Worm (Caenorhabditis elegans): ENCODE measurements around the gene C26H9A.4.
"Not testable (repeated sequence)": the region's sequence is repeated elsewhere in the genome, so short reads cannot be mapped to it uniquely, and the experiment has no call there.

C26H9A.4 gene

DNA sequence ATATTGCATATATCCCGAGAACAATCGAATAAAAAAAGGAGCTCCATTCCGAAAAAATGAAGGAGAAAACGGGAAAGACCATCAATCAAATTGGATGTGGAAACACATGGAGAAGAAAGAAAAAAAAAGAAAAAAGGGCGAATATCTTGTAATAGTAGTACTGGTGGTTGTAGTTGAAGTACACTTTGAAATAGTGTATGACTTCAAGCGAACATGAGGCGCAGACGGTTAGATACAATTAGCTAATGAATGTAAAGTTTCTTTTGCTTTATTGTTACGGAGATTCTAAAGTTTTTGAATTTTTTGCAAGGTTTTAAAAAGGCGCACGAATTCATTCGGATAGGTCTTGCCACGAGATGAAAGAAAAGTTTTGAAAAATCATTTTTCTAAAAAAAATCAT is 20.8 kb upstream of the C26H9A.4 start:
- TF ChIP-seq dve-1 (tag; optimal IDR thresholded peaks at IDR 0.05) (no peak), unc-42 (tag; optimal IDR thresholded peaks at IDR 0.05) (peak; percentile 22)

DNA sequence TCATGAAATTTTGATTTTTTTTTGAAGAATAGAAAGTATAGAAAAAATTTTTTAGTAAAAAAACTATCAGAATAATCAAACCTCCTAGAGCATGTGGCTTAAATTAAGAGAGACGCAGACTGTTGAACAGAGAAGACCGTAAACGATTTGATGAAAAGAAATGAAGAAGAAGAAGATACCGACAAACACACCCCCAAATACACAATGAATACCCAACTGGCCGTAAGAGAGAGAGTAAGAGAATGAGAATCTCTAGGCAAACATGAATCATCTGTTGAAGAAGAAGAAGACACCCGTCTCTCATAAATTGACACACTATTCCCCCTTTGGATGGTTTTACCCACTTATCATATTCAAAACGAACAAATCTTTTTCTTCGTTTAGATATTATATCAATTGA is 19.4 kb upstream of the C26H9A.4 start:
- TF ChIP-seq ama-1 (optimal IDR thresholded peaks at IDR 0.05) (no peak), pax-1 (tag; optimal IDR thresholded peaks at IDR 0.05) (no peak), unc-3 (GFP tag; conservative IDR thresholded peaks at IDR 0.05) (no peak), unc-3 (tag; optimal IDR thresholded peaks at IDR 0.05) (no peak), elt-2 (tag; optimal IDR thresholded peaks at IDR 0.05) (peak; percentile 11), lin-11 (tag; optimal IDR thresholded peaks at IDR 0.05) (no peak), dve-1 (tag; optimal IDR thresholded peaks at IDR 0.05) (peak; percentile 46), eyg-1 (tag; optimal IDR thresholded peaks at IDR 0.05) (no peak), ceh-34 (tag; optimal IDR thresholded peaks at IDR 0.05) (peak; percentile 0), madf-2 (tag; optimal IDR thresholded peaks at IDR 0.05) (no peak), ceh-14 (tag; optimal IDR thresholded peaks at IDR 0.05) (no peak)

DNA sequence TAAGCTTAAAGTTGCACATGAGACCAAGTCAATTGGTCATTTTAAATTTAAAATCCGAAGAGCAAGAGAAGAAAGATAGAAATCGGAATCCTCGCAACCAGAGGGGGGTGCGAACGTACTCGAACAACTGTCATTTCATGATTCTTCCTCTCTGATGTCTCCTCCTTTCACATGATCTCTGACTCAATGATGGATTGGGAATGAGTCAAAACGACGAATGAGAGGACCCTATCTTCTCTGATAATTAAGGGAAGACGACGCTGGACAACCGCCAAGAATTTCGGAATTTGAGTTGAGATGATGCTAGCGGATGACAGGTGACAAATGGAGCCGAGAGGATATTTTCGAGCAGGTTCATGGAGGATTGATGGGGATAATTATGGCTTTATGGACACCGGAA is 15.9 kb upstream of the C26H9A.4 start:
- no peak for TF ChIP-seq dmd-4 (tag; optimal IDR thresholded peaks at IDR 0.05; ENCODE audit: borderline replicate concordance)
- no peak for TF ChIP-seq lim-6 (tag; optimal IDR thresholded peaks at IDR 0.05)
- no peak for TF ChIP-seq unc-42 (tag; optimal IDR thresholded peaks at IDR 0.05)
- TF ChIP-seq sdc-2 (tag; optimal IDR thresholded peaks at IDR 0.05): no peak
- no peak for TF ChIP-seq sox-2 (GFP tag; IDR thresholded peaks at IDR 0.05)
- no peak for TF ChIP-seq syd-9 (tag; optimal IDR thresholded peaks at IDR 0.05)
- TF ChIP-seq sox-4 (tag; optimal IDR thresholded peaks at IDR 0.05): no peak
- TF ChIP-seq fkh-10 (GFP tag; optimal IDR thresholded peaks at IDR 0.05): no peak
- TF ChIP-seq unc-55 (GFP tag; optimal IDR thresholded peaks at IDR 0.05): peak; percentile 94
- no peak for TF ChIP-seq nhr-232 (tag; optimal IDR thresholded peaks at IDR 0.05)
- TF ChIP-seq hlh-6 (tag; optimal IDR thresholded peaks at IDR 0.05): no peak
- TF ChIP-seq ceh-22 (tag; optimal IDR thresholded peaks at IDR 0.05): no peak
- TF ChIP-seq ceh-18 (tag; optimal IDR thresholded peaks at IDR 0.05): peak; percentile 71
- peak; percentile 69 for TF ChIP-seq rnt-1 (tag; optimal IDR thresholded peaks at IDR 0.05)

ce11 chrIV:12639311-12639710 is 13.9 kb upstream of the C26H9A.4 start, which contains the start of gene C26H9A.3:
Gene C26H9A.3, minus strand, starts transcription at chrIV:12639411.
- not testable (repeated sequence) for TF ChIP-seq pha-4 (tag; optimal IDR thresholded peaks at IDR 0.05); rnt-1 (tag; optimal IDR thresholded peaks at IDR 0.05); C38D4.7 (GFP tag; optimal IDR thresholded peaks at IDR 0.05)

- TF ChIP-seq elt-4 (tag; optimal IDR thresholded peaks at IDR 0.05): no peak
- TF ChIP-seq ceh-2 (tag; optimal IDR thresholded peaks at IDR 0.05): no peak
- no peak for TF ChIP-seq ceh-45 (GFP tag; IDR thresholded peaks at IDR 0.05)
- no peak for TF ChIP-seq ama-1 (optimal IDR thresholded peaks at IDR 0.05)
- no peak for TF ChIP-seq C38D4.7 (GFP tag; optimal IDR thresholded peaks at IDR 0.05)
- TF ChIP-seq fkh-6 (tag; optimal IDR thresholded peaks at IDR 0.05): no peak
- no peak for TF ChIP-seq T23F11.4 (GFP tag; optimal IDR thresholded peaks at IDR 0.05)
These were observed 13.1 kb upstream of the C26H9A.4 start, which contains the start of gene vha-7 for ce11 chrIV:12640137-12640536. Gene vha-7, plus strand, starts transcription at chrIV:12640462.
